Worm (Caenorhabditis elegans): Measurements from ENCODE around the gene oops-1.

DNA sequence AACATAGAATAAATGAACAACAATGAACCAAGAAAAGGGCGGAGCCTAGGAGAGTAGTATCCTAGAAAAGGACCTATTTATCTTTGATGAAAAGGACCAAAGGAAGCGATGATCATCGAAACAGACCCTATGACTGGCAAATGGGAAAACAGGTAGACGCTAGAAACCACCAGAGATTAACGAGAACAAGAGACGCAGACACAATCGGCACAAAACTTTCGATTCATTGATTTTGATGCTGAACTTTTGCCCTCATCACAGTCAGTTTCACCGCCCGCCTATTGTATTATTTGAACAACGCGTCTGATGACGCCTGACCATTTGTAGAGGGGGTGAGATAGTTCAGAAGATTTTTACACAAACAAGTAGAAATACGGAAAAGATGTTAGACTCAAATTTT is 48.3 kb downstream of the oops-1 start:
- TF ChIP-seq lin-39 (tag; optimal IDR thresholded peaks at IDR 0.05) (no peak), sptf-1 (tag; optimal IDR thresholded peaks at IDR 0.05) (no peak), nhr-11 (tag; optimal IDR thresholded peaks at IDR 0.05) (no peak), mdl-1 (tag; optimal IDR thresholded peaks at IDR 0.05) (peak in 1 of 2 experiments; percentile 40), nhr-20 (tag; optimal IDR thresholded peaks at IDR 0.05) (peak; percentile 87), ceh-82 (tag; optimal IDR thresholded peaks at IDR 0.05) (peak in 1 of 3 experiments; percentile 9), fkh-10 (GFP tag; optimal IDR thresholded peaks at IDR 0.05) (no peak), nhr-28 (tag; optimal IDR thresholded peaks at IDR 0.05) (no peak), nhr-237 (tag; optimal IDR thresholded peaks at IDR 0.05) (no peak), unc-62 (GFP tag; optimal IDR thresholded peaks at IDR 0.05) (no peak), aha-1 (tag; optimal IDR thresholded peaks at IDR 0.05) (no peak), blmp-1 (tag; optimal IDR thresholded peaks at IDR 0.05) (peak; percentile 97), sup-37 (GFP tag; optimal IDR thresholded peaks at IDR 0.05) (no peak)

Data from whole organism, L1 larva.